Fruit fly (Drosophila melanogaster): ENCODE data around the gene jus.

jus gene

DNA sequence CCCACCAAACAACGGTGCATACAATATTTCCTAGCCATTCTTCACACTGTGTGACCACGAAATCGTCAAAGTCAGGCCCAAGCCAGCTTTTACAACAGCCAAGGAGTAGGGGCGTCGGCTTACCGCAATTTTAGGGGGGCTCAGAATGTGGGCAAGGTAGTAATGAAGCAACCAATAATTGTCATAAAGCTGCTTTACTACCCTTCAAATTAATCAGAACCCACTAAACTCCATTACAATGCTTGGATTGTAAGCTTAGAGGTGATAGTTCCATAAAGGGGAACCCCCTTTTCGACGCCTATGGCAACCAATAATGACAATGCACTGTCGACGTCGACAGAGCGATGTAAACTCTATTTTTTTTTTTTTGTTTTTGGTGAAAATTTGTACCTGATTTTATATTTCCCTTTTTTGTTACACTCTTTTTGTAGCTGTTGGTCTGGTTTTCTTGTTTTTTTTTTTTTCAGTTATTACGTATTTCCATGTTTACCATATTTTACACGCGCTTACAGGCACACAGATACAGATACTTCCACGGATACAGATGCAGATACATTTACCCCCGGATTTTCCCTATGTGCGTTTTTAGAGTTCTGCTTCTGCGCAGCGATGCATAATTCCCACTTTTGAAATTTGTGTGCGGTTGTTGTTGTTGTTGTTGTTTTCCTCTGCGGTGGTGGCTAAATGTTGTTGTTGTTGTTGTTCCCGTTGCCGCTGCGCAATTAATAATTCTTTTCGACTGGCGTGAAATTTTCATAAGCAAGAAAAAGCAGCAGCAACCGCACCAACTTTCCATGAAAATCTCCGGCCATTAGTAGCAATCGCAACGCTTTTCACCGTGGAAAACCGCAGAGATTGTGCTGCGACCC, 10.1 kb upstream of the jus start (continued):
- peak; percentile 45; the same call in 1 of the 2 replicates for TF ChIP-seq Gug (GFP tag; IDR thresholded peaks at IDR 0.05)
- TF ChIP-seq Smox (GFP tag; optimal IDR thresholded peaks at IDR 0.05) = no peak
- TF ChIP-seq fd59A (GFP tag; optimal IDR thresholded peaks at IDR 0.05) = peak; percentile 41
- peak; percentile 50 for TF ChIP-seq CG6808 (GFP tag; optimal IDR thresholded peaks at IDR 0.05)
- no peak for TF ChIP-seq CG11902 (GFP tag; optimal IDR thresholded peaks at IDR 0.05)
- peak; percentile 55 for TF ChIP-seq CG3032 (tag; optimal IDR thresholded peaks at IDR 0.05)
- no peak for TF ChIP-seq CG8632 (GFP tag; optimal IDR thresholded peaks at IDR 0.05)

dm6 chr3R:29204033-29204432, 9.2 kb upstream of the jus start, which contains the start of gene Cyt-c1L:
Gene Cyt-c1L, minus strand, starts transcription at chr3R:29204133.
- TF ChIP-seq CG31627 (GFP tag; optimal IDR thresholded peaks at IDR 0.05) (no peak), achi (GFP tag; optimal IDR thresholded peaks at IDR 0.05) (no peak), vri (GFP tag; optimal IDR thresholded peaks at IDR 0.05) (no peak), ss (GFP tag; optimal IDR thresholded peaks at IDR 0.05) (no peak), eg (GFP tag; IDR thresholded peaks at IDR 0.05) (no peak), CG11762 (GFP tag; optimal IDR thresholded peaks at IDR 0.05; ENCODE audit: insufficient read depth) (no peak), Eip75B (GFP tag; optimal IDR thresholded peaks at IDR 0.05) (no peak), CG9139 (GFP tag; optimal IDR thresholded peaks at IDR 0.05) (no peak), Hr38 (GFP tag; optimal IDR thresholded peaks at IDR 0.05) (no peak), CG1621 (tag; optimal IDR thresholded peaks at IDR 0.05) (no peak), pdm3 (GFP tag; optimal IDR thresholded peaks at IDR 0.05) (no peak), Hr39 (GFP tag; optimal IDR thresholded peaks at IDR 0.05) (no peak), Eip93F (GFP tag; optimal IDR thresholded peaks at IDR 0.05) (no peak), Ets21C (GFP tag; optimal IDR thresholded peaks at IDR 0.05) (no peak), topi (GFP tag; optimal IDR thresholded peaks at IDR 0.05) (no peak), CG16779 (tag; optimal IDR thresholded peaks at IDR 0.05) (no peak), CG6808 (GFP tag; optimal IDR thresholded peaks at IDR 0.05) (no peak)

DNA sequence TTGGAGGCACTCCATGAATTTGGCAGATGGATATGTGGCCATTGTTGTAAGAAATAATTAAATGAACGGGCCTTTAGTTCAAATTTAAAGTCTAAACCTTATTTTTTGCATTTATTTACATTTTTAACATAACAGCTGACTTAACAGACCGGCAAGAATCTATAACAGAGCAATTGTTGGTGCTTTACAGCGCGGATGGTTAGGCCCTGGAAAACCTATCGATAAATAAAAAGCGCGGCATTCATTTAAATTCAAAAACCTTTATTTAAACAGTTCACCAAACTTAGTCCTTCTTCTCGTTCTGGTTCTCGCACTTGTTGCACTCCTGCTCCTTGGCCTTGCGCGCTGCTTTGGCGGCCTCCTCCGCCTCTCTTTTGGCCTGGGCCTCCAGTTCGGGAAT, 7.6 kb upstream of the jus start, which contains the start of gene Mesh1:
TSS of gene Mesh1 (minus strand) at position 108 of the 400 bp plus-strand sequence.
- peak; percentile 13 for TF ChIP-seq fkh (GFP tag; optimal IDR thresholded peaks at IDR 0.05)
- no peak for TF ChIP-seq Sox14 (GFP tag; optimal IDR thresholded peaks at IDR 0.05)

dm6 chr3R:29199807-29200693, 5.3 kb upstream of the jus start, which contains the start of gene CG11899:
Gene CG11899, plus strand, starts transcription at chr3R:29200454.
- TF ChIP-seq CG6792 (GFP tag; optimal IDR thresholded peaks at IDR 0.05) = peak; percentile 77
- TF ChIP-seq CG6276 (GFP tag; optimal IDR thresholded peaks at IDR 0.05) = peak; percentile 61
- TF ChIP-seq Hr38 (GFP tag; optimal IDR thresholded peaks at IDR 0.05) = no peak
- peak; percentile 68 for TF ChIP-seq OdsH (GFP tag; optimal IDR thresholded peaks at IDR 0.05)
- TF ChIP-seq Sox15 (GFP tag; optimal IDR thresholded peaks at IDR 0.05) = peak; percentile 25
- TF ChIP-seq eg (GFP tag; IDR thresholded peaks at IDR 0.05) = peak; percentile 81
- peak; percentile 95 for TF ChIP-seq CG6163 (GFP tag; IDR thresholded peaks at IDR 0.05)
- peak; percentile 81 for TF ChIP-seq Lpt (GFP tag; optimal IDR thresholded peaks at IDR 0.05)
- peak; percentile 65 for TF ChIP-seq Hr4 (GFP tag; optimal IDR thresholded peaks at IDR 0.05)
- TF ChIP-seq CG6854 (GFP tag; optimal IDR thresholded peaks at IDR 0.05) = peak; percentile 97
- TF ChIP-seq fd85E (GFP tag; optimal IDR thresholded peaks at IDR 0.05) = peak; percentile 75
- peak; percentile 75 for TF ChIP-seq Ets21C (GFP tag; optimal IDR thresholded peaks at IDR 0.05)
- TF ChIP-seq CG34406 (GFP tag; optimal IDR thresholded peaks at IDR 0.05) = peak; percentile 61
- peak; percentile 90 for TF ChIP-seq cyc (GFP tag; optimal IDR thresholded peaks at IDR 0.05)
- peak; percentile 82 for TF ChIP-seq vri (GFP tag; optimal IDR thresholded peaks at IDR 0.05)
- peak; percentile 88 for TF ChIP-seq Eip75B (GFP tag; optimal IDR thresholded peaks at IDR 0.05)
- TF ChIP-seq svp (GFP tag) = peak; percentile 98
- peak; percentile 72 for TF ChIP-seq CG7368 (GFP tag; optimal IDR thresholded peaks at IDR 0.05)
- TF ChIP-seq CG11294 (GFP tag; IDR thresholded peaks at IDR 0.05) = peak; percentile 41; the same call in 1 of the 2 replicates
- peak; percentile 94 for TF ChIP-seq CG3919 (GFP tag; optimal IDR thresholded peaks at IDR 0.05)
- TF ChIP-seq CG32006 (GFP tag; optimal IDR thresholded peaks at IDR 0.05) = peak; percentile 70
- TF ChIP-seq Hr39 (GFP tag; optimal IDR thresholded peaks at IDR 0.05) = peak; percentile 66
- peak; percentile 85 for TF ChIP-seq esn (GFP tag; optimal IDR thresholded peaks at IDR 0.05)
- TF ChIP-seq Sox102F (GFP tag; optimal IDR thresholded peaks at IDR 0.05) = peak; percentile 83

Measured in whole organism, prepupa.